Worm (Caenorhabditis elegans) whole organism, late embryonic: ENCODE data around the gene clec-42.

ENCODE experiments used
- C08G9.2 ChIP-seq: sonication (generic microtip); optimal IDR thresholded peaks from 2 replicates; lab custom pipeline; 2016; ENCODE audit warnings: mild to moderate bottlenecking, missing genetic modification characterization, moderate library complexity, missing compliant biosample characterization
- C38D4.7 ChIP-seq: fragments of 200-800 bp; sonication (Bioruptor generic); optimal IDR thresholded peaks from 2 replicates; lab custom pipeline; 2018; ENCODE audit warnings: mild to moderate bottlenecking, missing genetic modification characterization, moderate library complexity, missing compliant biosample characterization
- F13H6.1 ChIP-seq: sonication (generic microtip); optimal IDR thresholded peaks from 2 replicates; lab custom pipeline; 2016; ENCODE audit warnings: missing genetic modification characterization, missing compliant biosample characterization
- K02D7.2 ChIP-seq: sonication (generic microtip); optimal IDR thresholded peaks from 2 replicates; lab custom pipeline; 2017; ENCODE audit warnings: mild to moderate bottlenecking, missing genetic modification characterization, missing compliant biosample characterization
- K09A11.1 ChIP-seq: sonication (generic microtip); optimal IDR thresholded peaks from 2 replicates; lab custom pipeline; 2017; ENCODE audit warnings: antibody characterized with exemption, mild to moderate bottlenecking, missing genetic modification characterization, missing compliant biosample characterization; ENCODE audit not compliant: insufficient read depth
- Y22D7AL.16 ChIP-seq: sonication (generic microtip); optimal IDR thresholded peaks from 2 replicates; lab custom pipeline; 2016; ENCODE audit warnings: missing genetic modification characterization, missing compliant biosample characterization
- ahr-1 ChIP-seq: sonication (generic microtip); optimal IDR thresholded peaks from 2 replicates; lab custom pipeline; 2016; ENCODE audit warnings: missing genetic modification characterization, missing compliant biosample characterization
- ama-1 ChIP-seq: fragments of 150-350 bp; optimal IDR thresholded peaks from 2 replicates; lab custom pipeline; 2014
- ceh-14 ChIP-seq: sonication (generic microtip); optimal IDR thresholded peaks from 2 replicates; lab custom pipeline; 2016; ENCODE audit warnings: missing genotype, missing genetic modification characterization, missing compliant biosample characterization
- ceh-18 ChIP-seq: sonication (generic microtip); optimal IDR thresholded peaks from 2 replicates; lab custom pipeline; 2016; ENCODE audit warnings: missing genetic modification characterization, missing compliant biosample characterization
- ceh-2 ChIP-seq: sonication (generic microtip); optimal IDR thresholded peaks from 2 replicates; lab custom pipeline; 2016; ENCODE audit warnings: missing genotype, missing genetic modification characterization, missing compliant biosample characterization
- ceh-22 ChIP-seq: sonication (generic microtip); optimal IDR thresholded peaks from 2 replicates; lab custom pipeline; 2017; ENCODE audit warnings: missing biosample characterization, missing genetic modification characterization
- ceh-34 ChIP-seq: sonication (generic microtip); optimal IDR thresholded peaks from 2 replicates; lab custom pipeline; 2016; ENCODE audit warnings: mild to moderate bottlenecking, missing genetic modification characterization, missing compliant biosample characterization
- ceh-48 ChIP-seq: sonication (generic microtip); optimal IDR thresholded peaks from 2 replicates; lab custom pipeline; 2016; ENCODE audit warnings: missing genetic modification characterization, inconsistent platforms, missing compliant biosample characterization
- ceh-9 ChIP-seq: sonication (generic microtip); optimal IDR thresholded peaks from 2 replicates; lab custom pipeline; 2016; ENCODE audit warnings: mild to moderate bottlenecking, missing genetic modification characterization, inconsistent platforms, missing compliant biosample characterization
- che-1 ChIP-seq: sonication (generic microtip); optimal IDR thresholded peaks from 2 replicates; lab custom pipeline; 2016; ENCODE audit warnings: mild to moderate bottlenecking, missing genetic modification characterization, missing compliant biosample characterization
- dve-1 ChIP-seq: sonication (generic microtip); optimal IDR thresholded peaks from 2 replicates; lab custom pipeline; 2017; ENCODE audit warnings: antibody characterized with exemption, mild to moderate bottlenecking, missing genetic modification characterization, missing compliant biosample characterization
- elt-2 ChIP-seq: sonication (generic microtip); optimal IDR thresholded peaks from 2 replicates; lab custom pipeline; 2016; ENCODE audit warnings: missing genetic modification reagents, missing genetic modification characterization, missing compliant biosample characterization
- ets-4 ChIP-seq: sonication (generic microtip); optimal IDR thresholded peaks from 2 replicates; lab custom pipeline; 2016; ENCODE audit warnings: missing genetic modification characterization, missing compliant biosample characterization
- eyg-1 ChIP-seq: sonication (generic microtip); optimal IDR thresholded peaks from 2 replicates; lab custom pipeline; 2016; ENCODE audit warnings: missing genotype, missing genetic modification characterization, missing compliant biosample characterization
- fax-1 ChIP-seq: sonication (generic microtip); optimal IDR thresholded peaks from 2 replicates; lab custom pipeline; 2016; ENCODE audit warnings: missing genotype, missing genetic modification characterization, missing compliant biosample characterization
- fkh-10 ChIP-seq: fragments of 150-350 bp; optimal IDR thresholded peaks from 2 replicates; lab custom pipeline; 2014; ENCODE audit warnings: missing biosample characterization, missing genetic modification reagents, missing genetic modification characterization
- gmeb-2 ChIP-seq: sonication (generic microtip); optimal IDR thresholded peaks from 2 replicates; lab custom pipeline; 2016; ENCODE audit warnings: missing genetic modification characterization, inconsistent platforms, missing compliant biosample characterization
- hlh-6 ChIP-seq: sonication (generic microtip); optimal IDR thresholded peaks from 2 replicates; lab custom pipeline; 2016; ENCODE audit warnings: missing genotype, missing genetic modification characterization, missing compliant biosample characterization
- lim-6 ChIP-seq: sonication (generic microtip); optimal IDR thresholded peaks from 2 replicates; lab custom pipeline; 2016; ENCODE audit warnings: missing genetic modification characterization, missing compliant biosample characterization
- madf-2 ChIP-seq: sonication (generic microtip); optimal IDR thresholded peaks from 2 replicates; lab custom pipeline; 2017; ENCODE audit warnings: missing genetic modification characterization, missing compliant biosample characterization
- mec-3 ChIP-seq: sonication (generic microtip); optimal IDR thresholded peaks from 2 replicates; lab custom pipeline; 2016; ENCODE audit warnings: borderline replicate concordance, missing genetic modification characterization, missing compliant biosample characterization
- nfya-1 ChIP-seq: sonication (generic microtip); optimal IDR thresholded peaks from 2 replicates; lab custom pipeline; 2017; ENCODE audit warnings: missing genetic modification characterization, mild to moderate bottlenecking, missing compliant biosample characterization, antibody characterized with exemption, moderate library complexity
- nhr-232 ChIP-seq: sonication (generic microtip); optimal IDR thresholded peaks from 2 replicates; lab custom pipeline; 2016; ENCODE audit warnings: missing genetic modification characterization, missing compliant biosample characterization
- odd-2 ChIP-seq: sonication (generic microtip); optimal IDR thresholded peaks from 2 replicates; lab custom pipeline; 2017; ENCODE audit warnings: antibody characterized with exemption, mild to moderate bottlenecking, missing genetic modification characterization, missing compliant biosample characterization
- pha-2 ChIP-seq: sonication (generic microtip); optimal IDR thresholded peaks from 2 replicates; lab custom pipeline; 2017; ENCODE audit warnings: mild to moderate bottlenecking, missing genetic modification characterization, missing compliant biosample characterization
- pros-1 ChIP-seq: fragments of 150-350 bp; optimal IDR thresholded peaks from 2 replicates; lab custom pipeline; 2014; ENCODE audit warnings: missing biosample characterization, missing genetic modification reagents, missing genetic modification characterization
- sox-2 ChIP-seq: fragments of 200-800 bp; sonication (Bioruptor generic); IDR thresholded peaks from 2 replicates; pipeline ENCODE4 v1.3.6; 2022; ENCODE audit warnings: missing genetic modification reagents, missing genetic modification characterization, missing compliant biosample characterization
- sox-4 ChIP-seq: sonication (generic microtip); optimal IDR thresholded peaks from 2 replicates; lab custom pipeline; 2017; ENCODE audit warnings: mild to moderate bottlenecking, missing genetic modification characterization, inconsistent platforms, missing compliant biosample characterization
- syd-9 ChIP-seq: sonication (generic microtip); optimal IDR thresholded peaks from 2 replicates; lab custom pipeline; 2016; ENCODE audit warnings: mild to moderate bottlenecking, missing genetic modification characterization, moderate library complexity, missing compliant biosample characterization
- tbx-7 ChIP-seq: sonication (generic microtip); optimal IDR thresholded peaks from 2 replicates; lab custom pipeline; 2016; ENCODE audit warnings: missing genotype, missing genetic modification characterization, missing compliant biosample characterization
- ttx-3 ChIP-seq: sonication (generic microtip); optimal IDR thresholded peaks from 2 replicates; lab custom pipeline; 2016; ENCODE audit warnings: missing genetic modification reagents, missing genetic modification characterization, missing compliant biosample characterization
- unc-3 ChIP-seq, 2 experiments: fragments of 200-800 bp in 1 of 2; sonication (Bioruptor generic) in 1 of 2; sonication (generic microtip) in 1 of 2; conservative IDR thresholded peaks in 1 of 2; optimal IDR thresholded peaks in 1 of 2; 2 replicates each; pipeline versions ENCODE4 v1.3.6 to Lab custom; 2016 to 2022; ENCODE audit warnings: missing compliant biosample characterization in 2 of 2, missing genetic modification characterization in 2 of 2, missing genetic modification reagents in 1 of 2
- unc-55 ChIP-seq: sonication (generic microtip); optimal IDR thresholded peaks from 2 replicates; lab custom pipeline; 2017; ENCODE audit warnings: missing biosample characterization, missing genetic modification reagents, missing genetic modification characterization
- unc-86 ChIP-seq: sonication (generic microtip); optimal IDR thresholded peaks from 2 replicates; lab custom pipeline; 2016; ENCODE audit warnings: missing genetic modification characterization, missing compliant biosample characterization

clec-42 gene

DNA sequence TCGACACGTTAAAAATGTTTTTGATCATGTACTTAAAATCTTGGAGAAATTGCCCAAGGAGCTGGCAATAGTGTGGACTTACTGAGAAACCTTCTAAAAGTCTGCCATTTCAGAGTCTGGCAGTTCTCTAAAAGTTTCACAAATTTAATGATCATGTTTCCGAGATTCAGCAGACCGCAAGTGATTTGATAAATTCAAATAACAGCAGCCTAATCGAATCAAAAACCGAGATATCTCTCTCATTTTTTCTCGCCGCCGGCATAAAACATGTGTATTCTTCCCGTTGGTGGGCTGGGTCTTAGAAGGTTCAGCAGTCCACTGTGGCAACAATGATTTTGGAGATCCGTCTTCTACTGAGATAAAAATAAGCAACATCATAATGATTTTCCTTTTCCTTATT, 2.0 kb upstream of the clec-42 start, which contains the start of gene clec-246:
Gene clec-246 (plus strand): TSS at position 301 of the 400 bp plus-strand sequence.
- TF ChIP-seq ceh-48 (tag; lab: Kevin White, UChicago) (no peak), ceh-14 (tag; lab: Kevin White, UChicago) (no peak), nhr-232 (tag; lab: Kevin White, UChicago) (no peak), ahr-1 (tag; lab: Kevin White, UChicago) (no peak), nfya-1 (tag; lab: Kevin White, UChicago) (no peak), eyg-1 (tag; lab: Kevin White, UChicago) (no peak), odd-2 (tag; lab: Kevin White, UChicago) (no peak), ceh-18 (no peak), F13H6.1 (no peak), ama-1 (lab: Kevin White, UChicago) (no peak), lim-6 (tag; lab: Kevin White, UChicago) (no peak), C38D4.7 (GFP tag; lab: Kevin White, UChicago) (no peak), hlh-6 (tag; lab: Kevin White, UChicago) (no peak), ets-4 (tag; lab: Kevin White, UChicago) (no peak), unc-55 (GFP tag; lab: Kevin White, UChicago) (no peak), che-1 (tag; lab: Kevin White, UChicago) (no peak), sox-2 (no peak), gmeb-2 (tag; lab: Kevin White, UChicago) (no peak), dve-1 (no peak)

DNA sequence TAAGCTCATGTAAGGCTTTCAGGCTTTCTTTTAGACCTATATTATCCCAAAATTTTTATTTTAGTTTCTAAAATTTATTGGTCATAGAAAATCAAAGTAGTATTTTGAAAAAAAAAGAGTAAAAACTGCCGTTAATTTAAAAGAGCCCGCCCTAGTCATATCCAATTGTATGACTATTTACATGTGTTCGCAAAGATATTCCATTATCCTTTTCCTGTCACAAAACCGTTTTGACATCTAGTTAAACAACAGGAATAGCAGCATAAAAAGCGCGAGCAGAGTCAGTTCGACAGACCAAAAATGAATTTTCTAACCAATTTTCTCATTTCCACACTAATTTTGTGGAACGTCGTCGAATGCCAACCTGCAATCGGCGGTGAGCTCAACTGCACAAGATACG, 3.8 kb downstream of the clec-42 start, which contains the start of gene F16H6.3:
Gene F16H6.3 (plus strand): TSS at position 301 of the 400 bp plus-strand sequence.
- TF ChIP-seq K09A11.1 (tag; lab: Kevin White, UChicago) (no peak), odd-2 (tag; lab: Kevin White, UChicago) (no peak), lim-6 (tag; lab: Kevin White, UChicago) (no peak), madf-2 (tag; lab: Kevin White, UChicago) (no peak), ceh-22 (tag; lab: Kevin White, UChicago) (no peak), sox-4 (tag; lab: Kevin White, UChicago) (no peak), tbx-7 (tag; lab: Kevin White, UChicago) (no peak), fax-1 (tag; lab: Kevin White, UChicago) (no peak), elt-2 (no peak), nfya-1 (tag; lab: Kevin White, UChicago) (no peak), eyg-1 (tag; lab: Kevin White, UChicago) (no peak), pros-1 (tag; lab: Kevin White, UChicago) (no peak), Y22D7AL.16 (tag; lab: Kevin White, UChicago) (no peak)
- TF ChIP-seq, all 69 proteins: peak for 0

DNA sequence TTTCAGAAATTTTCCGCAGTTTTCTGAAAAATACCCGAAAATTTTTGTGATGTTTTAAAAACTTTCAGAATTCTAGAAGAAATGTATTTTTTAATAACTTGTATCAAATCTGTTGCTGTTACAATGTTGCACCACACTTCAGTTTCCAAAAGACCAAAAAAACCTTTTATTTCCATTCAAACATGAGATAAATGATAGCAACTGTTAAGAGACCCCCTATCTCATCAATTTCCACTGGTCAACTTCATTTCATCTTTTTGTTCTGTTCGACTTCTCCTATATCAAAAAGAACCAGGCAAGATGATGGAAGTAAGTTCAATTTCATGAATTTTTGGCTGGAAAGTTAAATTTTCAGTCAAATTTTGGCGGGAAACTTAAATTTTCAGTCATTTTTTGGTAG, 7.2 kb downstream of the clec-42 start, which contains the start of gene F16H6.4:
Gene F16H6.4 (plus strand): TSS at position 301 of the 400 bp plus-strand sequence.
- TF ChIP-seq ceh-14 (tag; lab: Kevin White, UChicago) (no peak), ceh-34 (tag; lab: Kevin White, UChicago) (no peak), fax-1 (tag; lab: Kevin White, UChicago) (no peak)

DNA sequence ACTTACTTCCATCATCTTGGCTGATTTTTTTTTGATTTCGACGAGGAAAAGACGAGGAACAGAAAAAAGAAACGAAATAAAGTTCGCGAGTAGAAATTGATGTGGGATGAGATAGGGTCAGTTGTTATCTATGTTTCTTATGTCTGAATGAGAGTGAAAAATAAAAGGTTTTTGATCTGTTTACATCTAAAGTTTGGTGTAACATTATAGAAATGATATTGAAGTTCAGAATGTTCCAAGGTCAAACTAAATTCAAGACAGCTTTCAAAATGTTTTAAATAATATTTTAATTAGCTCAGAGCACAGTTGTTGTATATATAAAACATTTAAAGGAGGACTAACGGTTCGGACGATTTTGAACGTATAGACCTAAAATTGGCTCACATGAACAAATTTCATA, 17.9 kb downstream of the clec-42 start, which contains the start of gene F16H6.7:
Gene F16H6.7 (minus strand): TSS at position 101 of the 400 bp plus-strand sequence.
- no peak for TF ChIP-seq ttx-3 (tag; lab: Kevin White, UChicago)
- no peak for TF ChIP-seq unc-3 (GFP tag; conservative IDR thresholded peaks at IDR 0.05; lab: Robert Waterston, UW)
- TF ChIP-seq unc-3 (tag; optimal IDR thresholded peaks at IDR 0.05; lab: Kevin White, UChicago): no peak
- TF ChIP-seq ceh-9 (tag; lab: Kevin White, UChicago): no peak
- TF ChIP-seq ets-4 (tag; lab: Kevin White, UChicago): no peak
- no peak for TF ChIP-seq C08G9.2 (tag; lab: Kevin White, UChicago)
- no peak for TF ChIP-seq nhr-232 (tag; lab: Kevin White, UChicago)
- TF ChIP-seq syd-9 (tag; lab: Kevin White, UChicago): no peak
- TF ChIP-seq ceh-14 (tag; lab: Kevin White, UChicago): no peak
- TF ChIP-seq unc-86 (tag; lab: Kevin White, UChicago): no peak
- no peak for TF ChIP-seq pha-2 (tag; lab: Kevin White, UChicago)
- TF ChIP-seq ceh-2 (tag; lab: Kevin White, UChicago): no peak
- TF ChIP-seq mec-3 (tag; lab: Kevin White, UChicago): no peak
- TF ChIP-seq K02D7.2 (tag; lab: Kevin White, UChicago): no peak
- no peak for TF ChIP-seq fkh-10 (GFP tag; lab: Kevin White, UChicago)
- no peak for TF ChIP-seq F13H6.1
